Fruit fly (Drosophila melanogaster) whole organism, wandering third instar larva: ENCODE results near the gene CG3631.

Experiments
- Myc ChIP-seq: fragments of >200 bp; optimal IDR thresholded peaks from 2 replicates; lab custom pipeline; 2017
- ey ChIP-seq: fragments of 200-800 bp; sonication (Bioruptor generic); optimal IDR thresholded peaks from 2 replicates; lab custom pipeline; 2016; ENCODE audit warnings: missing biosample characterization, missing genetic modification characterization

DNA sequence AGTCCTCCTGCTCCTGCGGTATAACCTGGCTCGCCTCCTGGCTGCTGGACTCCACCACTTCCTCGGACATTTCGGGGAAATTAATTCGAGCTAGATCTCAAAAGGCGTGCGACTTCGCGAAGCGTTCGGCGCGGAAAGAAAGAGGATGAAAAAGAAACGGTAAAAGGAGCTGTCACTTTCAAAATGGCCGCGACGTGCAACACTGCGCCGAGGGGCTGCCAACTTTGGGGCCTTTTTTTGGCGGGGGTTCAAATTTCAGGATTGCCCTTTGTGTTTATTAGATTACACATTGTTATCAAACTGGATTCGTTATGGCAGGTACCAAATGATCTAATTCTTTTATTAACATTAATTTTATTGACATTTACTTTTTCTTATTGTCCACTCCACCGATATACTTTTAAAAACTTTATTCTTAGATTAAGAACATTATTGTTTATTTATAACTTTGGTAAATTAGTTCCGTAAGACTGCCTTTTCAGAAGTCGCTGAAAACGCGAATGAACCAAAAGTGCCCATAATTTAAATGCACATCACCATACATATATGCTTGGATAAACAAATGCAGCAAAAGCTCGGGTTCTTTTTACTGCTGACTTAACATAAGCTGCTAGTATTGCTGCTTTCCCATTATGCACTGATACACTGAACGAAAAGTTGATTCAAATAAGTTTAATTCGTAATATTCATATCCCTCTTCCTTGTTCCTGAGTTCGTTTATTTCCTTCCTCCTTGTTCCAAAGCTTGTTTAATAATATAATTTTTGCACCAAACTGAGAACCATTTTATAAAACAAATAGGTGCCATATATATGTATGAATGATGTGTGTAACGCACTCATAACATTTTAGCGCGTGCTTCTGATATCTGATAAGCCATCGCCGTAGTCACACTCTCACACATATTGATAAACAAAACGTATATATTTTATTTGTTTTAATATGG is 22.4 kb downstream of the CG3631 start, which contains the start of gene RpS5b:
- TF ChIP-seq Myc (lab: Kevin White, UChicago): no peak
- TF ChIP-seq ey (GFP tag; lab: Kevin White, UChicago): no peak
